Fruit fly (Drosophila melanogaster) whole organism, embryonic: ENCODE data around the gene CG6432.
A peak's percentile ranks its signal among the peaks of the same experiment; 100 is the strongest.

Experiments used
- Adf1 ChIP-seq: fragments of 200-800 bp; sonication (Bioruptor generic); IDR thresholded peaks from 2 replicates; pipeline ENCODE4 v1.3.6; 2022; ENCODE audit warnings: missing biosample characterization, missing genetic modification characterization
- Asciz ChIP-seq: fragments of 200-800 bp; sonication (Bioruptor generic); optimal IDR thresholded peaks from 2 replicates; lab custom pipeline; 2017; ENCODE audit warnings: missing biosample characterization, mild to moderate bottlenecking, missing genetic modification characterization, missing genetic modification reagents
- BEAF-32 ChIP-seq: fragments of 200-800 bp; sonication (Bioruptor generic); optimal IDR thresholded peaks from 3 replicates; lab custom pipeline; 2017; ENCODE audit warnings: missing biosample characterization, missing genetic modification characterization, mild to moderate bottlenecking, moderate library complexity, missing genetic modification reagents
- Bdp1 ChIP-seq: fragments of 200-800 bp; sonication (Bioruptor generic); optimal IDR thresholded peaks from 3 replicates; lab custom pipeline; 2016; ENCODE audit warnings: missing biosample characterization, missing genetic modification characterization
- CG1024 ChIP-seq: fragments of 200-800 bp; sonication (Bioruptor generic); IDR thresholded peaks from 2 replicates; pipeline ENCODE4 v1.3.6; 2022; ENCODE audit warnings: missing biosample characterization, missing genetic modification characterization
- CG11085 ChIP-seq: fragments of 200-800 bp; sonication (Bioruptor generic); IDR thresholded peaks from 2 replicates; pipeline ENCODE4 v1.3.6; 2022; ENCODE audit warnings: missing biosample characterization, missing genetic modification characterization
- CG11398 ChIP-seq: fragments of 200-800 bp; sonication (Bioruptor generic); optimal IDR thresholded peaks from 2 replicates; lab custom pipeline; 2016; ENCODE audit warnings: missing biosample characterization, missing genetic modification characterization
- CG11560 ChIP-seq: fragments of 200-800 bp; sonication (Bioruptor generic); IDR thresholded peaks from 3 replicates; pipeline ENCODE4 v1.3.6; 2022; ENCODE audit warnings: missing biosample characterization, missing genetic modification characterization
- CG15269 ChIP-seq: fragments of 200-800 bp; sonication (Bioruptor generic); optimal IDR thresholded peaks from 2 replicates; lab custom pipeline; 2018; ENCODE audit warnings: missing biosample characterization, mild to moderate bottlenecking, missing genetic modification characterization, moderate library complexity
- CG16779 ChIP-seq: fragments of 200-800 bp; sonication (Bioruptor generic); IDR thresholded peaks from 2 replicates; pipeline ENCODE4 v1.3.6; 2022; ENCODE audit warnings: missing biosample characterization, missing genetic modification characterization
- CG17328 ChIP-seq: fragments of 200-800 bp; sonication (Bioruptor generic); IDR thresholded peaks from 2 replicates; pipeline ENCODE4 v1.3.6; 2022; ENCODE audit warnings: missing biosample characterization, missing genetic modification characterization
- CG17802 ChIP-seq: fragments of 200-800 bp; sonication (Bioruptor generic); optimal IDR thresholded peaks from 2 replicates; lab custom pipeline; 2018; ENCODE audit warnings: missing biosample characterization, mild to moderate bottlenecking, missing genetic modification characterization, moderate library complexity
- CG2116 ChIP-seq: fragments of 200-800 bp; sonication (Bioruptor generic); optimal IDR thresholded peaks from 3 replicates; lab custom pipeline; 2018; ENCODE audit warnings: missing biosample characterization, mild to moderate bottlenecking, missing genetic modification characterization
- CG42726 ChIP-seq: fragments of 200-800 bp; sonication (Bioruptor generic); IDR thresholded peaks from 2 replicates; pipeline ENCODE4 v1.3.6; 2022; ENCODE audit warnings: missing biosample characterization, missing genetic modification characterization; ENCODE audit not compliant: partially characterized antibody
- CG7372 ChIP-seq: fragments of 200-800 bp; sonication (Bioruptor generic); IDR thresholded peaks from 2 replicates; pipeline ENCODE4 v1.3.6; 2022; ENCODE audit warnings: missing biosample characterization, missing genetic modification characterization
- CG8944 ChIP-seq: fragments of 200-800 bp; sonication (Bioruptor generic); optimal IDR thresholded peaks from 3 replicates; lab custom pipeline; 2016; ENCODE audit warnings: missing biosample characterization, missing genetic modification characterization
- CG9817 ChIP-seq: fragments of 200-800 bp; sonication (Bioruptor generic); optimal IDR thresholded peaks from 2 replicates; lab custom pipeline; 2018; ENCODE audit warnings: missing biosample characterization, mild to moderate bottlenecking, missing genetic modification characterization, moderate library complexity
- CG9876 ChIP-seq: fragments of 200-800 bp; sonication (Bioruptor generic); optimal IDR thresholded peaks from 2 replicates; lab custom pipeline; 2016; ENCODE audit warnings: missing biosample characterization, missing genetic modification characterization
- Dip3 ChIP-seq: fragments of 200-800 bp; sonication (Bioruptor generic); optimal IDR thresholded peaks from 3 replicates; lab custom pipeline; 2016; ENCODE audit warnings: missing biosample characterization, missing genetic modification characterization
- Dref ChIP-seq: fragments of 200-800 bp; sonication (Bioruptor generic); IDR thresholded peaks from 2 replicates; pipeline ENCODE4 v1.3.6; 2022; ENCODE audit warnings: missing biosample characterization, missing genetic modification characterization
- E2f1 ChIP-seq: fragments of 200-800 bp; sonication (Bioruptor generic); IDR thresholded peaks from 2 replicates; pipeline ENCODE4 v1.3.6; 2022; ENCODE audit warnings: missing biosample characterization, missing genetic modification characterization
- H2.0 ChIP-seq: fragments of 200-800 bp; sonication (Bioruptor generic); IDR thresholded peaks from 2 replicates; pipeline ENCODE4 v1.3.6; 2022; ENCODE audit warnings: missing biosample characterization, missing genetic modification characterization
- HLH3B ChIP-seq: fragments of 200-800 bp; sonication (Bioruptor generic); IDR thresholded peaks from 2 replicates; pipeline ENCODE4 v1.3.6; 2022; ENCODE audit warnings: missing biosample characterization, missing genetic modification characterization
- HmgD ChIP-seq: fragments of 200-800 bp; sonication (Bioruptor generic); optimal IDR thresholded peaks from 3 replicates; lab custom pipeline; 2016; ENCODE audit warnings: missing biosample characterization, missing genetic modification characterization
- Med ChIP-seq: fragments of 200-800 bp; sonication (Bioruptor generic); peaks from one replicate; lab custom pipeline; 2016; ENCODE audit warnings: missing biosample characterization, missing genetic modification characterization, mild to moderate bottlenecking, inconsistent platforms, moderate library complexity
- Pdp1 ChIP-seq, 2 experiments: fragments of 200-800 bp; sonication (Bioruptor generic); optimal IDR thresholded peaks; 3 replicates each; lab custom pipeline; 2016; ENCODE audit warnings: missing biosample characterization in 2 of 2, missing genetic modification characterization in 2 of 2, mild to moderate bottlenecking in 1 of 2, moderate library complexity in 1 of 2
- Rfx ChIP-seq: fragments of 200-800 bp; sonication (Bioruptor generic); IDR thresholded peaks from 2 replicates; pipeline ENCODE4 v1.3.6; 2022; ENCODE audit warnings: missing biosample characterization, missing genetic modification characterization
- Sox100B ChIP-seq: fragments of 200-800 bp; sonication (Bioruptor generic); optimal IDR thresholded peaks from 3 replicates; lab custom pipeline; 2018; ENCODE audit warnings: missing biosample characterization, mild to moderate bottlenecking, missing genetic modification characterization
- Sry-β ChIP-seq: fragments of 200-800 bp; sonication (Bioruptor generic); optimal IDR thresholded peaks from 2 replicates; lab custom pipeline; 2018; ENCODE audit warnings: missing biosample characterization, mild to moderate bottlenecking, missing genetic modification characterization, moderate library complexity
- Vsx1 ChIP-seq: fragments of 200-800 bp; sonication (Bioruptor generic); optimal IDR thresholded peaks from 2 replicates; lab custom pipeline; 2017; ENCODE audit warnings: missing biosample characterization, mild to moderate bottlenecking, missing genetic modification characterization, missing genetic modification reagents
- al ChIP-seq: fragments of 200-800 bp; sonication (Bioruptor generic); IDR thresholded peaks from 2 replicates; pipeline ENCODE4 v1.3.6; 2022; ENCODE audit warnings: missing biosample characterization, missing genetic modification characterization
- chif ChIP-seq, 2 experiments: fragments of 200-800 bp; sonication (Bioruptor generic); optimal IDR thresholded peaks; 3 replicates each; lab custom pipeline; 2016; ENCODE audit warnings: missing biosample characterization in 2 of 2, missing genetic modification characterization in 2 of 2
- corto ChIP-seq: fragments of 200-800 bp; sonication (Bioruptor generic); optimal IDR thresholded peaks from 2 replicates; lab custom pipeline; 2016; ENCODE audit warnings: missing biosample characterization, mild to moderate bottlenecking, missing genetic modification characterization, moderate library complexity
- crp ChIP-seq, 2 experiments: fragments of 200-800 bp; sonication (Bioruptor generic); optimal IDR thresholded peaks; 2 replicates in 1 of 2; 3 replicates in 1 of 2; lab custom pipeline; 2017; ENCODE audit warnings: missing biosample characterization in 2 of 2, missing genetic modification characterization in 2 of 2, mild to moderate bottlenecking in 1 of 2, moderate library complexity in 1 of 2
- cwo ChIP-seq: fragments of 200-800 bp; sonication (Bioruptor generic); optimal IDR thresholded peaks from 3 replicates; lab custom pipeline; 2017; ENCODE audit warnings: missing biosample characterization, missing genetic modification characterization, mild to moderate bottlenecking, moderate library complexity, missing genetic modification reagents
- dm ChIP-seq: fragments of 200-800 bp; sonication (Bioruptor generic); optimal IDR thresholded peaks from 3 replicates; lab custom pipeline; 2016; ENCODE audit warnings: missing biosample characterization, missing genetic modification characterization
- hkb ChIP-seq, 2 experiments: fragments of 200-800 bp in 1 of 2; fragments of >200 bp in 1 of 2; sonication (Bioruptor generic) in 1 of 2; IDR thresholded peaks in 1 of 2; optimal IDR thresholded peaks in 1 of 2; 2 replicates each; pipeline versions ENCODE4 v1.3.6 to Lab custom; 2017 to 2022; ENCODE audit warnings: missing biosample characterization in 1 of 2, missing genetic modification characterization in 1 of 2
- kah ChIP-seq: fragments of 200-800 bp; sonication (Bioruptor generic); optimal IDR thresholded peaks from 2 replicates; lab custom pipeline; 2018; ENCODE audit warnings: missing biosample characterization, mild to moderate bottlenecking, missing genetic modification characterization
- nmo ChIP-seq: fragments of 200-800 bp; sonication (Bioruptor generic); optimal IDR thresholded peaks from 2 replicates; lab custom pipeline; 2018; ENCODE audit warnings: missing biosample characterization, mild to moderate bottlenecking, missing genetic modification characterization, moderate library complexity
- pan ChIP-seq, 4 experiments: fragments of >200 bp in 3 of 4; fragments of 200-800 bp in 1 of 4; sonication (Bioruptor generic) in 1 of 4; optimal IDR thresholded peaks in 3 of 4; IDR thresholded peaks in 1 of 4; 2 replicates each; pipeline versions ENCODE4 v1.3.6 to Lab custom; 2017 to 2022; ENCODE audit warnings: missing biosample characterization in 2 of 4, missing genetic modification characterization in 2 of 4, mixed read lengths in 1 of 4
- prd ChIP-seq, 3 experiments: fragments of >200 bp in 2 of 3; fragments of 200-800 bp in 1 of 3; sonication (Bioruptor generic) in 1 of 3; optimal IDR thresholded peaks in 2 of 3; IDR thresholded peaks in 1 of 3; 2 replicates in 2 of 3; 3 replicates in 1 of 3; pipeline versions ENCODE4 v1.3.6 to Lab custom; 2017 to 2022; ENCODE audit warnings: missing biosample characterization in 1 of 3, missing genetic modification characterization in 1 of 3
- sisA ChIP-seq: fragments of 200-800 bp; sonication (Bioruptor generic); IDR thresholded peaks from 2 replicates; pipeline ENCODE4 v1.3.6; 2022; ENCODE audit warnings: missing biosample characterization, missing genetic modification characterization
- so ChIP-seq: fragments of 200-800 bp; sonication (Bioruptor generic); IDR thresholded peaks from 3 replicates; pipeline ENCODE4 v1.3.6; 2022; ENCODE audit warnings: missing biosample characterization, missing genetic modification characterization
- tin ChIP-seq: fragments of 200-800 bp; sonication (Bioruptor generic); optimal IDR thresholded peaks from 3 replicates; lab custom pipeline; 2016; ENCODE audit warnings: missing biosample characterization, missing genetic modification characterization
- tx ChIP-seq: fragments of 200-800 bp; sonication (Bioruptor generic); optimal IDR thresholded peaks from 2 replicates; lab custom pipeline; 2016; ENCODE audit warnings: missing biosample characterization, missing genetic modification characterization
- zen ChIP-seq: fragments of 200-800 bp; sonication (Bioruptor generic); optimal IDR thresholded peaks from 3 replicates; lab custom pipeline; 2018; ENCODE audit warnings: missing biosample characterization, mild to moderate bottlenecking, missing genetic modification characterization, moderate library complexity
- zfh2 ChIP-seq: fragments of 200-800 bp; sonication (Bioruptor generic); optimal IDR thresholded peaks from 2 replicates; lab custom pipeline; 2016; ENCODE audit warnings: missing biosample characterization, missing genetic modification characterization

Gene CG6432

DNA sequence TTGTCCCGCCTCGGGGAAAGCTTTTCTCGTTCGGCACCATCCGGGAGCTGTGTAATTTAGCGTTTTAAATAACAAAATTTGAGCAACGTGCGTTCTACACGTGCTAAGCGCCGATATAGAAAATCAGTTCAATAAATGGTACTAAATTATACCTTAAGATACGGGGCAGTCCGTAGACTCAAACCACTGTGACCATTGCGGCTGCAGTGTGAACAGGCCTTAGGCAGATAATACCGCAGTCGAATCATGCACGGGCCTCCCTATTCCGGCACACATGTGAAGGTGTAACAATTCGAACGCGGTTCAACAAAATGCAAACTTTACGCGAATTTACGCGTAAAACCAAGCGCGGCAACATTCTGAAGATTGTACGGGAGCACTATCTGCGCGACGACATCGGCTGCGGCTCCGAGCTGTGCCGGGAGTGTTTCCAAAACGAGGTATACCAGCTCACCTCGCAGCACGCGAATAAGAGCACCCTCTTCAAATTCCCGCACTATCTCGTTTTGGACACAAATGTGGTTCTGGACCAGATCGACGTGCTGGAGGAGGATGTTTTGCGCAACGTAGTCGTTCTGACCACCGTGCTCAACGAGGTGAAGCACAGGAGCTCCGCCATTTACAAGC lies 3.4 kb upstream of the CG6432 start, which contains the start of the genes Rrp5 and Dis3 (continued):
- TF ChIP-seq Dip3 (GFP tag; lab: Kevin White, UChicago) (peak; percentile 45), Bdp1 (peak; percentile 38), tin (peak; percentile 28), sisA (GFP tag; lab: Robert Waterston, UW) (peak; percentile 57), chif (GFP tag; optimal IDR thresholded peaks at IDR 0.05; lab: Kevin White, UChicago) (peak in 1 of 2 experiments; percentile 24), Pdp1 (GFP tag; optimal IDR thresholded peaks at IDR 0.05; lab: Kevin White, UChicago) (peak in 1 of 2 experiments; percentile 22), CG17802 (tag; lab: Kevin White, UChicago) (peak; percentile 100), H2.0 (GFP tag; lab: Robert Waterston, UW) (peak; percentile 45; the same call in 1 of the 2 replicates), kah (no peak), CG15269 (no peak), Sox100B (no peak), tx (GFP tag; lab: Kevin White, UChicago) (peak; percentile 17), Rfx (GFP tag; lab: Robert Waterston, UW) (peak; percentile 73), Asciz (GFP tag; lab: Kevin White, UChicago) (no peak), Sry-β (GFP tag; lab: Kevin White, UChicago) (no peak), CG11398 (no peak), CG17328 (GFP tag; lab: Robert Waterston, UW) (peak; percentile 46; the same call in 1 of the 2 replicates), CG42726 (GFP tag; lab: Robert Waterston, UW) (0 out of 2 replicates have a peak, but pooled peaks have one; percentile 65), prd (optimal IDR thresholded peaks at IDR 0.05; lab: Kevin White, UChicago) (no peak), prd (GFP tag; IDR thresholded peaks at IDR 0.05; lab: Robert Waterston, UW) (peak; percentile 49; the same call in 1 of the 3 replicates), BEAF-32 (GFP tag; lab: Kevin White, UChicago) (peak; percentile 61), crp (GFP tag; optimal IDR thresholded peaks at IDR 0.05; lab: Kevin White, UChicago) (peak in 1 of 2 experiments; percentile 66), hkb (optimal IDR thresholded peaks at IDR 0.05; lab: Kevin White, UChicago) (peak; percentile 8), hkb (GFP tag; IDR thresholded peaks at IDR 0.05; lab: Robert Waterston, UW) (no peak), cwo (peak; percentile 87), CG16779 (GFP tag; lab: Robert Waterston, UW) (peak; percentile 54; the same call in 1 of the 2 replicates), Med (peak; percentile 92), dm (GFP tag; lab: Kevin White, UChicago) (peak; percentile 100), CG8944 (peak; percentile 22), E2f1 (GFP tag; lab: Robert Waterston, UW) (0 out of 2 replicates have a peak, but pooled peaks have one; percentile 22), nmo (GFP tag; lab: Kevin White, UChicago) (peak; percentile 66), CG1024 (GFP tag; lab: Robert Waterston, UW) (peak; percentile 91), CG7372 (GFP tag; lab: Robert Waterston, UW) (0 out of 2 replicates have a peak, but pooled peaks have one; percentile 31), pan (optimal IDR thresholded peaks at IDR 0.05; lab: Kevin White, UChicago) (no peak), pan (GFP tag; optimal IDR thresholded peaks at IDR 0.05 in 1 of 2, IDR thresholded peaks at IDR 0.05 in 1 of 2) (peak in 1 of 2 experiments; percentile 18), CG2116 (GFP tag; lab: Kevin White, UChicago) (peak; percentile 52), Dref (GFP tag; lab: Robert Waterston, UW) (peak; percentile 58), al (0 out of 2 replicates have a peak, but pooled peaks have one; percentile 10), CG9876 (peak; percentile 57), so (GFP tag; lab: Robert Waterston, UW) (no peak), CG11085 (GFP tag; lab: Robert Waterston, UW) (peak; percentile 42; the same call in 1 of the 2 replicates), zen (tag; lab: Kevin White, UChicago) (no peak), HmgD (GFP tag; lab: Kevin White, UChicago) (peak; percentile 91), zfh2 (GFP tag; lab: Kevin White, UChicago) (peak; percentile 51), CG11560 (peak; percentile 13; the same call in 1 of the 3 replicates), HLH3B (GFP tag; lab: Robert Waterston, UW) (no peak), CG9817 (peak; percentile 44), Adf1 (GFP tag; lab: Robert Waterston, UW) (peak; percentile 50), Vsx1 (GFP tag; lab: Kevin White, UChicago) (no peak), corto (GFP tag; lab: Kevin White, UChicago) (no peak)
